Worm (Caenorhabditis elegans) whole organism, L3 larva: Measurements from ENCODE around the gene tsp-12.

ENCODE experiments used
- ZK546.5 ChIP-seq: sonication (generic microtip); optimal IDR thresholded peaks from 2 replicates; lab custom pipeline; 2017; ENCODE audit warnings: missing biosample characterization, missing genetic modification characterization
- aly-2 ChIP-seq: fragments of 150-350 bp; optimal IDR thresholded peaks from 2 replicates; lab custom pipeline; 2014; ENCODE audit warnings: missing biosample characterization, missing genetic modification characterization
- ama-1 ChIP-seq: fragments of 150-350 bp; optimal IDR thresholded peaks from 2 replicates; lab custom pipeline; 2018
- ceh-16 ChIP-seq: sonication (generic microtip); optimal IDR thresholded peaks from 2 replicates; lab custom pipeline; 2017; ENCODE audit warnings: missing biosample characterization, missing genetic modification characterization
- ceh-82 ChIP-seq: fragments of 150-350 bp; optimal IDR thresholded peaks from 2 replicates; lab custom pipeline; 2014; ENCODE audit warnings: missing biosample characterization, missing genetic modification characterization
- ceh-9 ChIP-seq: sonication (generic microtip); optimal IDR thresholded peaks from 2 replicates; lab custom pipeline; 2018; ENCODE audit warnings: missing biosample characterization, missing genetic modification characterization
- egl-27 ChIP-seq: sonication (generic microtip); optimal IDR thresholded peaks from 4 replicates; lab custom pipeline; 2017; ENCODE audit warnings: missing biosample characterization, missing genetic modification reagents, missing genetic modification characterization
- egl-5 ChIP-seq: fragments of 150-350 bp; optimal IDR thresholded peaks from 2 replicates; lab custom pipeline; 2017; ENCODE audit warnings: missing biosample characterization, missing genetic modification reagents, missing genetic modification characterization, inconsistent platforms
- elt-1 ChIP-seq: fragments of 150-350 bp; optimal IDR thresholded peaks from 2 replicates; lab custom pipeline; 2014; ENCODE audit warnings: missing biosample characterization, missing genetic modification characterization
- elt-2 ChIP-seq: sonication (generic microtip); optimal IDR thresholded peaks from 2 replicates; lab custom pipeline; 2016; ENCODE audit warnings: missing genetic modification reagents, mild to moderate bottlenecking, missing genetic modification characterization, missing compliant biosample characterization
- elt-3 ChIP-seq, 3 experiments: fragments of 150-350 bp in 1 of 3; sonication (generic microtip) in 2 of 3; optimal IDR thresholded peaks; 2 replicates in 2 of 3; 4 replicates in 1 of 3; lab custom pipeline; 2014 to 2017; ENCODE audit warnings: missing biosample characterization in 3 of 3, missing genetic modification characterization in 3 of 3
- fkh-10 ChIP-seq: sonication (generic microtip); optimal IDR thresholded peaks from 2 replicates; lab custom pipeline; 2017; ENCODE audit warnings: missing biosample characterization, missing genetic modification reagents, missing genetic modification characterization
- fkh-2 ChIP-seq: fragments of 150-350 bp; optimal IDR thresholded peaks from 2 replicates; lab custom pipeline; 2014; ENCODE audit warnings: missing biosample characterization, missing genetic modification reagents, missing genetic modification characterization
- fos-1 ChIP-seq: fragments of 150-350 bp; optimal IDR thresholded peaks from 2 replicates; lab custom pipeline; 2014; ENCODE audit warnings: missing biosample characterization, missing genetic modification characterization
- lin-15B ChIP-seq: fragments of 150-350 bp; optimal IDR thresholded peaks from 2 replicates; lab custom pipeline; 2014; ENCODE audit warnings: missing biosample characterization, missing genetic modification characterization
- lin-39 ChIP-seq: fragments of 150-350 bp; optimal IDR thresholded peaks from 2 replicates; lab custom pipeline; 2018; ENCODE audit warnings: missing biosample characterization, missing genetic modification reagents, missing genetic modification characterization
- lsy-12 ChIP-seq: sonication (generic microtip); optimal IDR thresholded peaks from 2 replicates; lab custom pipeline; 2016; ENCODE audit warnings: mild to moderate bottlenecking, missing genetic modification characterization, missing compliant biosample characterization
- mdl-1 ChIP-seq: fragments of 150-350 bp; optimal IDR thresholded peaks from 2 replicates; lab custom pipeline; 2014; ENCODE audit warnings: missing biosample characterization, missing genetic modification characterization
- mml-1 ChIP-seq: fragments of 150-350 bp; sonication (generic microtip); optimal IDR thresholded peaks from 3 replicates; lab custom pipeline; 2014; ENCODE audit warnings: missing biosample characterization, missing genetic modification characterization
- nfya-1 ChIP-seq: sonication (generic microtip); optimal IDR thresholded peaks from 2 replicates; lab custom pipeline; 2017; ENCODE audit warnings: missing genetic modification characterization, mild to moderate bottlenecking, missing compliant biosample characterization, antibody characterized with exemption, moderate library complexity; ENCODE audit not compliant: insufficient read depth
- nhr-11 ChIP-seq: fragments of 150-350 bp; optimal IDR thresholded peaks from 2 replicates; lab custom pipeline; 2014; ENCODE audit warnings: missing biosample characterization, missing genetic modification characterization
- nhr-23 ChIP-seq: fragments of 150-350 bp; optimal IDR thresholded peaks from 2 replicates; lab custom pipeline; 2014; ENCODE audit warnings: missing biosample characterization, missing genetic modification reagents, missing genetic modification characterization
- nhr-237 ChIP-seq: fragments of 150-350 bp; optimal IDR thresholded peaks from 2 replicates; lab custom pipeline; 2014; ENCODE audit warnings: missing biosample characterization, missing genetic modification characterization
- nhr-25 ChIP-seq: sonication (generic microtip); optimal IDR thresholded peaks from 2 replicates; lab custom pipeline; 2017; ENCODE audit warnings: missing biosample characterization, missing genetic modification characterization
- nhr-28 ChIP-seq: fragments of 150-350 bp; optimal IDR thresholded peaks from 2 replicates; lab custom pipeline; 2014; ENCODE audit warnings: missing biosample characterization, missing genetic modification characterization
- nhr-43 ChIP-seq: sonication (generic microtip); optimal IDR thresholded peaks from 2 replicates; lab custom pipeline; 2016; ENCODE audit warnings: mild to moderate bottlenecking, missing genetic modification characterization, missing compliant biosample characterization; ENCODE audit not compliant: poor library complexity, severe bottlenecking
- nhr-67 ChIP-seq: fragments of 150-350 bp; optimal IDR thresholded peaks from 2 replicates; lab custom pipeline; 2014; ENCODE audit warnings: missing biosample characterization, missing genetic modification characterization
- nhr-76 ChIP-seq: fragments of 150-350 bp; sonication (generic microtip); optimal IDR thresholded peaks from 5 replicates; lab custom pipeline; 2014; ENCODE audit warnings: missing biosample characterization, missing genetic modification characterization
- nhr-77 ChIP-seq: fragments of 150-350 bp; optimal IDR thresholded peaks from 2 replicates; lab custom pipeline; 2014; ENCODE audit warnings: missing biosample characterization, missing genetic modification characterization
- pha-4 ChIP-seq: fragments of 150-350 bp; optimal IDR thresholded peaks from 2 replicates; lab custom pipeline; 2014; ENCODE audit warnings: missing biosample characterization, missing genetic modification reagents, missing genetic modification characterization
- pqm-1 ChIP-seq: fragments of 150-350 bp; optimal IDR thresholded peaks from 2 replicates; lab custom pipeline; 2017; ENCODE audit warnings: missing biosample characterization, missing genetic modification characterization, inconsistent platforms
- skn-1 ChIP-seq: fragments of 150-350 bp; optimal IDR thresholded peaks from 2 replicates; lab custom pipeline; 2014; ENCODE audit warnings: missing biosample characterization, missing genetic modification characterization
- snpc-4 ChIP-seq: fragments of 150-350 bp; optimal IDR thresholded peaks from 2 replicates; lab custom pipeline; 2014; ENCODE audit warnings: missing biosample characterization, missing genetic modification characterization
- tbx-2 ChIP-seq: sonication (generic microtip); optimal IDR thresholded peaks from 2 replicates; lab custom pipeline; 2016; ENCODE audit warnings: mild to moderate bottlenecking, missing genetic modification characterization, missing compliant biosample characterization
- unc-62 ChIP-seq: fragments of 150-350 bp; sonication (generic microtip); optimal IDR thresholded peaks from 4 replicates; lab custom pipeline; 2014; ENCODE audit warnings: missing biosample characterization, missing genetic modification reagents, missing genetic modification characterization
- ztf-11 ChIP-seq: fragments of 150-350 bp; optimal IDR thresholded peaks from 2 replicates; lab custom pipeline; 2014; ENCODE audit warnings: missing biosample characterization, missing genetic modification characterization
- ztf-4 ChIP-seq: fragments of 150-350 bp; optimal IDR thresholded peaks from 2 replicates; lab custom pipeline; 2014; ENCODE audit warnings: missing biosample characterization, missing genetic modification characterization

tsp-12 gene

ce11 chrIV:10128446-10128845 lies 22.0 kb downstream of the tsp-12 start:
- TF ChIP-seq ztf-4 (tag; lab: Kevin White, UChicago) (no peak), aly-2 (no peak), fos-1 (tag; lab: Kevin White, UChicago) (no peak), ztf-11 (tag; lab: Kevin White, UChicago) (no peak), mdl-1 (tag; lab: Kevin White, UChicago) (no peak), elt-3 (tag; optimal IDR thresholded peaks at IDR 0.05; lab: Kevin White, UChicago) (no peak), nfya-1 (tag; lab: Kevin White, UChicago) (no peak), nhr-76 (tag; lab: Kevin White, UChicago) (no peak), snpc-4 (tag; lab: Kevin White, UChicago) (no peak), nhr-11 (no peak), nhr-77 (no peak)

ce11 chrIV:10126544-10126943 lies 23.9 kb downstream of the tsp-12 start, which contains the start of gene ctf-18:
Gene ctf-18 (minus strand): TSS chrIV:10126644.
- TF ChIP-seq pqm-1 (tag; lab: Kevin White, UChicago): no peak
- no peak for TF ChIP-seq lin-15B (tag; lab: Kevin White, UChicago)
- TF ChIP-seq nfya-1 (tag; lab: Kevin White, UChicago): no peak
- TF ChIP-seq ceh-9 (tag; lab: Kevin White, UChicago): no peak
- no peak for TF ChIP-seq ztf-4 (tag; lab: Kevin White, UChicago)
- no peak for TF ChIP-seq tbx-2 (tag; lab: Kevin White, UChicago)
- TF ChIP-seq nhr-237 (tag; lab: Kevin White, UChicago): no peak
- no peak for TF ChIP-seq lsy-12 (tag; lab: Kevin White, UChicago)
- no peak for TF ChIP-seq ceh-82 (tag; lab: Kevin White, UChicago)
- no peak for TF ChIP-seq nhr-25 (tag; lab: Kevin White, UChicago)
- TF ChIP-seq egl-5 (tag; lab: Kevin White, UChicago): no peak
- TF ChIP-seq mml-1: no peak
- no peak for TF ChIP-seq ceh-16 (tag; lab: Kevin White, UChicago)
- TF ChIP-seq snpc-4 (tag; lab: Kevin White, UChicago): no peak
- TF ChIP-seq mdl-1 (tag; lab: Kevin White, UChicago): no peak
- TF ChIP-seq pha-4 (tag; lab: Kevin White, UChicago): no peak
- TF ChIP-seq fkh-2 (tag; lab: Kevin White, UChicago): no peak

- no peak for TF ChIP-seq nhr-25 (tag; lab: Kevin White, UChicago)
- TF ChIP-seq ceh-16 (tag; lab: Kevin White, UChicago): no peak
- no peak for TF ChIP-seq nhr-23 (tag; lab: Kevin White, UChicago)
These were observed 28.2 kb downstream of the tsp-12 start, which contains the start of gene irld-21 for ce11 chrIV:10122205-10122604. Gene irld-21 (minus strand): TSS chrIV:10122305.

- TF ChIP-seq ama-1 (lab: Kevin White, UChicago) (no peak), unc-62 (GFP tag; lab: Kevin White, UChicago) (no peak), nhr-25 (tag; lab: Kevin White, UChicago) (no peak), fkh-10 (GFP tag; lab: Kevin White, UChicago) (no peak), lin-39 (tag; lab: Kevin White, UChicago) (no peak), nhr-11 (no peak), fkh-2 (tag; lab: Kevin White, UChicago) (no peak), ceh-9 (tag; lab: Kevin White, UChicago) (no peak), tbx-2 (tag; lab: Kevin White, UChicago) (no peak)
These were observed 33.6 kb downstream of the tsp-12 start for ce11 chrIV:10116765-10117164.

- TF ChIP-seq elt-1 (tag; lab: Kevin White, UChicago) (no peak), nhr-43 (no peak), nhr-67 (no peak), pha-4 (tag; lab: Kevin White, UChicago) (no peak), nhr-237 (tag; lab: Kevin White, UChicago) (no peak), mdl-1 (tag; lab: Kevin White, UChicago) (no peak), lsy-12 (tag; lab: Kevin White, UChicago) (no peak), elt-2 (tag; lab: Kevin White, UChicago) (no peak), ztf-4 (tag; lab: Kevin White, UChicago) (no peak), ztf-11 (tag; lab: Kevin White, UChicago) (no peak), nhr-11 (no peak), ceh-82 (tag; lab: Kevin White, UChicago) (no peak), skn-1 (tag; lab: Kevin White, UChicago) (no peak), fos-1 (tag; lab: Kevin White, UChicago) (no peak), lin-15B (tag; lab: Kevin White, UChicago) (no peak), nhr-77 (no peak), egl-27 (tag; lab: Kevin White, UChicago) (no peak), ZK546.5 (no peak), pqm-1 (tag; lab: Kevin White, UChicago) (no peak), nhr-28 (tag; lab: Kevin White, UChicago) (no peak)
These were observed 35.3 kb downstream of the tsp-12 start, which contains the start of gene C04G2.10 for ce11 chrIV:10115142-10115541. Gene C04G2.10 (plus strand): TSS chrIV:10115442.
